Worm (Caenorhabditis elegans): ENCODE measurements around the gene F55F10.3.

The F55F10.3 gene

DNA sequence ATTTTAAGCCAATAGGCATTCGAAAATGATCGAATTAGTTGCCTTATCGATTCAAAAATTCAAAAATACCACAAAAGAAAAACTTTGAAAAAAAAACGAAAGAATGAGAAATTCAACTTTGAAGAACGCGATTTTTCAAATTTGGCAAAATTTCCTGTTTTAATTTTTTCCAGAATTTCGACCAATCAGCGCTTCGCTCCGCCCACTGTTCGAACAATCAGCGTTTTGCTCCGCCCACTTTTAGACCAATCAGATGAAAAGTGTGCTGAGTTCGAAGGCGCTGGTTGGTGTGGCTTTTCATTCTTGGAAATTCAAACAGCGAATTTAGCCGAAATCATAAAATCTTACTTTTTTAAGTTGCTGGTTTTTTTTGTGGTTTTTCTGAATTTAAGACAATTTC lies 37.8 kb downstream of the F55F10.3 start:
- TF ChIP-seq mab-5 (tag; optimal IDR thresholded peaks at IDR 0.05): no peak
- no peak for TF ChIP-seq bed-3 (GFP tag; optimal IDR thresholded peaks at IDR 0.05)
- no peak for TF ChIP-seq snpc-4 (tag; optimal IDR thresholded peaks at IDR 0.05)
- no peak for TF ChIP-seq elt-3 (tag; optimal IDR thresholded peaks at IDR 0.05)
- no peak for TF ChIP-seq unc-62 (GFP tag; optimal IDR thresholded peaks at IDR 0.05)
- no peak for TF ChIP-seq lin-32 (GFP tag; optimal IDR thresholded peaks at IDR 0.05)
- no peak for TF ChIP-seq unc-120 (tag; optimal IDR thresholded peaks at IDR 0.05; ENCODE audit: poor library complexity, severe bottlenecking)
- no peak for TF ChIP-seq M03D4.4 (tag; optimal IDR thresholded peaks at IDR 0.05)
- TF ChIP-seq ces-1 (GFP tag; optimal IDR thresholded peaks at IDR 0.05): no peak
- no peak for TF ChIP-seq blmp-1 (tag; optimal IDR thresholded peaks at IDR 0.05)
- no peak for TF ChIP-seq flh-1 (GFP tag; optimal IDR thresholded peaks at IDR 0.05)

DNA sequence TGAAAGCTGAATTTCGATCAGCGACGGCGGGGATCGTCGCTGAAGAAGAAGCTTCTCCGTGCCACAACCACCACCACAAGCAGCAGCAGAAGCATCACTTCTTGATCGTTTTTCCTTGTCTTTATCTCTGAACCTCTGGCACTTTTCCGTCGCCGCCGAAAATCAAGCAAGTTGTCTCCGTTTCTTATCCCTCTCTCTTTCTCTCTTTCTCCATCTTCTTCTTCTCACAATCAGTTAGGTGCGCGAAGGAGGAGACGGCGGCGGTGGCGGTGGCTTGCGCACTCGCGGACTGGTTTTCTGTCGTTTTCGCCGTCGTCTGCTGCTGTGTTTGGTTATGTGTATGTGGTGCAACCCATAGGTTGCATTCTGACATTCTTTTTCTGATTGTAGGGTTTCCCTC lies 38.7 kb downstream of the F55F10.3 start:
- TF ChIP-seq nhr-2 (tag; optimal IDR thresholded peaks at IDR 0.05) (no peak), cnd-1 (tag; optimal IDR thresholded peaks at IDR 0.05) (peak; percentile 19), blmp-1 (tag; optimal IDR thresholded peaks at IDR 0.05) (no peak), nhr-28 (tag; optimal IDR thresholded peaks at IDR 0.05) (no peak), tbx-8 (GFP tag; optimal IDR thresholded peaks at IDR 0.05) (no peak), sem-2 (GFP tag; optimal IDR thresholded peaks at IDR 0.05) (no peak), unc-62 (GFP tag; optimal IDR thresholded peaks at IDR 0.05) (peak; percentile 5), nhr-12 (tag; optimal IDR thresholded peaks at IDR 0.05) (no peak), snpc-4 (tag; optimal IDR thresholded peaks at IDR 0.05) (no peak), drap-1 (GFP tag; optimal IDR thresholded peaks at IDR 0.05) (no peak), ztf-11 (tag; optimal IDR thresholded peaks at IDR 0.05) (no peak), ceh-43 (GFP tag; optimal IDR thresholded peaks at IDR 0.05) (no peak), lin-13 (tag; optimal IDR thresholded peaks at IDR 0.05) (no peak), unc-39 (tag; optimal IDR thresholded peaks at IDR 0.05) (no peak), lsy-2 (tag; optimal IDR thresholded peaks at IDR 0.05) (peak; percentile 18), ham-2 (GFP tag; optimal IDR thresholded peaks at IDR 0.05) (peak; percentile 72), nhr-237 (tag; optimal IDR thresholded peaks at IDR 0.05) (no peak), hlh-1 (tag; optimal IDR thresholded peaks at IDR 0.05) (no peak), nhr-76 (tag; optimal IDR thresholded peaks at IDR 0.05) (no peak), mep-1 (tag; optimal IDR thresholded peaks at IDR 0.05) (no peak), lin-32 (GFP tag; optimal IDR thresholded peaks at IDR 0.05) (no peak), pha-4 (tag; optimal IDR thresholded peaks at IDR 0.05) (peak; percentile 14), unc-120 (tag; optimal IDR thresholded peaks at IDR 0.05; ENCODE audit: poor library complexity, severe bottlenecking) (peak; percentile 2)

DNA sequence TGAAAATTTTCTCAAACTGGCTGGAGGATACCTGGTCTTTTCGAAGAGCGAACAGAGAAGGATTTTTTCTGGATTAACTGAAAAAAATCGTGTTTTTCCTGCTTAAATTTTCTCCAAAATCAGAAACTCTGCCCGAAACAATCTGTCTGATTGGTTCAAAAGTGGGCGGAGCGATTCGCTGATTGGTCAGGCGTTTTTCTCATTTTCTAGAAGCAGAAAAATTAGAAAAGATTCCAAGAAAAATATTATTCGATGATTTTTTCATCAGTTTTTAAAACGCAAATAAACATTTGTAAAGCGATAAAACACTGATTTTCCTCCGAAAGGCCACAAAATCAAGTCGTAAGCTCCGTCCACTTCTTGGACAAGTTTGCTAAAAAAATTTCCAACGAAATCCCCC lies 39.1 kb downstream of the F55F10.3 start:
- TF ChIP-seq lsy-2 (tag; optimal IDR thresholded peaks at IDR 0.05) (no peak), ham-2 (GFP tag; optimal IDR thresholded peaks at IDR 0.05) (no peak), elt-3 (tag; optimal IDR thresholded peaks at IDR 0.05) (no peak), pha-4 (tag; optimal IDR thresholded peaks at IDR 0.05) (no peak), nhr-12 (tag; optimal IDR thresholded peaks at IDR 0.05) (no peak), mep-1 (tag; optimal IDR thresholded peaks at IDR 0.05) (no peak), cnd-1 (tag; optimal IDR thresholded peaks at IDR 0.05) (no peak), nhr-237 (tag; optimal IDR thresholded peaks at IDR 0.05) (no peak), zip-8 (tag; optimal IDR thresholded peaks at IDR 0.05) (no peak), snpc-4 (tag; optimal IDR thresholded peaks at IDR 0.05) (no peak)

DNA sequence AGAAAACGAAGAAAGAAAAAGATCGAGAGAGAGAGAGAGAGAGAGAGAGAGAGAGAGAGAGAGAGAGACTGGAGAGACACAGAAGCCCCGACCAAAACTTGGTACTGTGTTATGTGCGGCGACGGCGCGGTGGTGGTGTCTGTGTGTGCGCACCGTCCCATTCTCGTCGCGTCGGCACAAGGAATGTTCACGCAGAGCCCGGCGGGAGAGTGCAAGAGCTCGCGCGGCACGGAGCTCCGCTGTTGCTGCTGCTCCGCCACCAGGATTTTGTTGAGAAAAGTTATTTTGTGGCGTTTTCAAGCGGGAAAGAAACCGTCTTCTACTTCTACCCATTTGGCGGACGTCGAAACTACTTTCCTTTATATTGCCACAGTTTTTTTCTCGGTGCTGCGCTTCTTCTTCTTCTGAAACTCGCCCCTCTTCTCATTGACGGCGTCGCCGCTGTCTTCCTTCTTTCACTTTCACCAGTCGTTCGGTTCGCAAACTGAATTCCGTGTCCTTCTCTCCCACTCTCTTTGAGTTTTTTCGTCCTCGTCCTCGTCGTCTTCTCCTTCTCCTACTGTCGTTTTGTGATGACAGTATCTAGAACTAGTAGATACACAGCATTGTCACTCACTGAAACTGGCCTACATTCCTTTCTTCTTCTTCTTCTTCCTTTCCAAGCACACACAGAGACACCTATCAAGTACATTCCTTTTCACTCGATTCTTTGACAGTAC lies 39.8 kb downstream of the F55F10.3 start:
- no peak for TF ChIP-seq unc-62 (GFP tag; optimal IDR thresholded peaks at IDR 0.05)
- TF ChIP-seq M03D4.4 (tag; optimal IDR thresholded peaks at IDR 0.05): no peak
- no peak for TF ChIP-seq lin-32 (GFP tag; optimal IDR thresholded peaks at IDR 0.05)
- no peak for TF ChIP-seq drap-1 (GFP tag; optimal IDR thresholded peaks at IDR 0.05)
- TF ChIP-seq pha-4 (tag; optimal IDR thresholded peaks at IDR 0.05): peak; percentile 12
- TF ChIP-seq unc-39 (tag; optimal IDR thresholded peaks at IDR 0.05): no peak
- TF ChIP-seq ceh-39 (tag; optimal IDR thresholded peaks at IDR 0.05): no peak
- TF ChIP-seq sem-2 (GFP tag; optimal IDR thresholded peaks at IDR 0.05): no peak

Data from whole organism, mixed stage, embryonic.